Fruit fly (Drosophila melanogaster): ENCODE measurements around the gene CG6959.

DNA sequence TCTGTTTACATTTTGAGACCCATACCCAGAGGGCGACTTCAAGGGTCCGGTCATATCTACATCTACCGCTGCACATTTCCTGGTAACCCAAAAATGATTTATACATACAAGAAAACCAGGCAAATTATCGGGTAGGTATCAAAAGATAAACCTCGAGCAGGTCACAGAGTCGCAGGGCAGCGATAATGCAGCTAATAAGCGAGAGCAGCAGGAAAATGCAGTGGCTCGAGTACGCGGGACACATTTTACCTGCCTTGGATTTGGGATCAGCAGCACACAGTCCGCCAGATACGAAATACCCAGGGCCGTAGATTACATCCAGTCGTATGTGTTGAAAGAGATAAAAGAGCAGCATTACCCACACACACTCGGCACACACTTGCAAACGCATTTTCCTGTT lies 94.1 kb downstream of the CG6959 start:
- TF ChIP-seq CG8159 (tag; optimal IDR thresholded peaks at IDR 0.05) (no peak), CG32121 (GFP tag; IDR thresholded peaks at IDR 0.05) (no peak), fd96Ca (GFP tag; IDR thresholded peaks at IDR 0.05) (no peak), CG12605 (GFP tag; IDR thresholded peaks at IDR 0.05) (no peak), EcR (GFP tag; optimal IDR thresholded peaks at IDR 0.05) (no peak), Snoo (tag; optimal IDR thresholded peaks at IDR 0.05) (no peak), Ets98B (GFP tag; IDR thresholded peaks at IDR 0.05) (no peak), D1 (tag; optimal IDR thresholded peaks at IDR 0.05) (no peak), CG34367 (tag; optimal IDR thresholded peaks at IDR 0.05) (no peak), CG9948 (tag; optimal IDR thresholded peaks at IDR 0.05) (no peak)
